Worm (Caenorhabditis elegans) whole organism, L2 larva: ENCODE measurements around the gene ccd-5.
A peak's percentile ranks its signal among the peaks of the same experiment; 100 is the strongest.

Experiments used
- C34F6.9 ChIP-seq: fragments of 150-350 bp; optimal IDR thresholded peaks from 2 replicates; lab custom pipeline; 2014; ENCODE audit warnings: missing biosample characterization, missing genetic modification characterization
- F13H6.1 ChIP-seq: sonication (generic microtip); optimal IDR thresholded peaks from 2 replicates; lab custom pipeline; 2016; ENCODE audit warnings: missing genetic modification characterization, missing compliant biosample characterization
- R02D3.7 ChIP-seq: fragments of 150-350 bp; optimal IDR thresholded peaks from 2 replicates; lab custom pipeline; 2014; ENCODE audit warnings: missing biosample characterization, missing genetic modification characterization
- Y55F3AM.14 ChIP-seq: fragments of 200-800 bp; sonication (Bioruptor generic); optimal IDR thresholded peaks from 2 replicates; lab custom pipeline; 2018; ENCODE audit warnings: mild to moderate bottlenecking, missing genetic modification characterization, missing compliant biosample characterization
- ZK546.5 ChIP-seq: sonication (generic microtip); optimal IDR thresholded peaks from 2 replicates; lab custom pipeline; 2017; ENCODE audit warnings: missing biosample characterization, missing genetic modification characterization
- alr-1 ChIP-seq: fragments of 150-350 bp; optimal IDR thresholded peaks from 2 replicates; lab custom pipeline; 2014; ENCODE audit warnings: missing biosample characterization, missing genetic modification characterization
- aly-2 ChIP-seq: fragments of 150-350 bp; optimal IDR thresholded peaks from 2 replicates; lab custom pipeline; 2014; ENCODE audit warnings: missing biosample characterization, missing genetic modification characterization
- ama-1 ChIP-seq: fragments of 150-350 bp; optimal IDR thresholded peaks from 2 replicates; lab custom pipeline; 2018; ENCODE audit warnings: inconsistent platforms
- blmp-1 ChIP-seq: sonication (generic microtip); optimal IDR thresholded peaks from 2 replicates; lab custom pipeline; 2017; ENCODE audit warnings: missing genetic modification characterization, mild to moderate bottlenecking, missing compliant biosample characterization, antibody characterized with exemption, moderate library complexity; ENCODE audit not compliant: insufficient read depth
- ceh-16 ChIP-seq: fragments of 150-350 bp; optimal IDR thresholded peaks from 2 replicates; lab custom pipeline; 2014; ENCODE audit warnings: missing biosample characterization, missing genetic modification characterization
- ceh-82 ChIP-seq: fragments of 150-350 bp; optimal IDR thresholded peaks from 2 replicates; lab custom pipeline; 2014; ENCODE audit warnings: missing biosample characterization, missing genetic modification characterization
- crh-2 ChIP-seq: sonication (generic microtip); optimal IDR thresholded peaks from 2 replicates; lab custom pipeline; 2017; ENCODE audit warnings: missing biosample characterization, missing genetic modification characterization
- dmd-4 ChIP-seq: sonication (generic microtip); optimal IDR thresholded peaks from 2 replicates; lab custom pipeline; 2017; ENCODE audit warnings: missing biosample characterization, missing genetic modification characterization
- egl-27 ChIP-seq: sonication (generic microtip); optimal IDR thresholded peaks from 3 replicates; lab custom pipeline; 2017; ENCODE audit warnings: missing biosample characterization, missing genetic modification reagents, missing genetic modification characterization
- elt-1 ChIP-seq: fragments of 150-350 bp; optimal IDR thresholded peaks from 2 replicates; lab custom pipeline; 2014; ENCODE audit warnings: missing biosample characterization, missing genetic modification characterization
- elt-3 ChIP-seq: sonication (generic microtip); optimal IDR thresholded peaks from 2 replicates; lab custom pipeline; 2017; ENCODE audit warnings: missing biosample characterization, missing genetic modification characterization
- fos-1 ChIP-seq: fragments of 150-350 bp; optimal IDR thresholded peaks from 2 replicates; lab custom pipeline; 2014; ENCODE audit warnings: missing biosample characterization, missing genetic modification characterization
- gmeb-1 ChIP-seq: fragments of 150-350 bp; optimal IDR thresholded peaks from 2 replicates; lab custom pipeline; 2014; ENCODE audit warnings: missing biosample characterization, missing genetic modification characterization
- lin-11 ChIP-seq: fragments of 150-350 bp; sonication (generic microtip); optimal IDR thresholded peaks from 2 replicates; lab custom pipeline; 2014; ENCODE audit warnings: missing biosample characterization, missing genetic modification characterization, inconsistent platforms, mixed read lengths
- lin-13 ChIP-seq: fragments of 150-350 bp; optimal IDR thresholded peaks from 2 replicates; lab custom pipeline; 2014; ENCODE audit warnings: missing biosample characterization, missing genetic modification reagents, missing genetic modification characterization
- lin-39 ChIP-seq: fragments of 150-350 bp; optimal IDR thresholded peaks from 2 replicates; lab custom pipeline; 2014; ENCODE audit warnings: missing biosample characterization, missing genetic modification reagents, missing genetic modification characterization
- lsy-2 ChIP-seq, 2 experiments: fragments of 150-350 bp in 1 of 2; sonication (generic microtip) in 1 of 2; optimal IDR thresholded peaks; 2 replicates each; lab custom pipeline; 2014 to 2017; ENCODE audit warnings: missing biosample characterization in 2 of 2, missing genetic modification characterization in 2 of 2
- mab-5 ChIP-seq: fragments of 150-350 bp; optimal IDR thresholded peaks from 2 replicates; lab custom pipeline; 2014; ENCODE audit warnings: missing biosample characterization, missing genetic modification characterization
- mbf-1 ChIP-seq: sonication (generic microtip); optimal IDR thresholded peaks from 2 replicates; lab custom pipeline; 2017; ENCODE audit warnings: missing biosample characterization, missing genetic modification characterization
- mdl-1 ChIP-seq, 2 experiments: fragments of 150-350 bp in 1 of 2; sonication (generic microtip) in 1 of 2; optimal IDR thresholded peaks; 2 replicates each; lab custom pipeline; 2017; ENCODE audit warnings: missing biosample characterization in 2 of 2, missing genetic modification characterization in 2 of 2
- nhr-10 ChIP-seq: sonication (generic microtip); optimal IDR thresholded peaks from 2 replicates; lab custom pipeline; 2017; ENCODE audit warnings: missing biosample characterization, missing genetic modification characterization
- nhr-11 ChIP-seq: fragments of 150-350 bp; optimal IDR thresholded peaks from 2 replicates; lab custom pipeline; 2014; ENCODE audit warnings: missing biosample characterization, missing genetic modification characterization
- nhr-12 ChIP-seq: fragments of 150-350 bp; optimal IDR thresholded peaks from 2 replicates; lab custom pipeline; 2014; ENCODE audit warnings: missing biosample characterization, missing genetic modification characterization
- nhr-129 ChIP-seq: fragments of 150-350 bp; optimal IDR thresholded peaks from 2 replicates; lab custom pipeline; 2014; ENCODE audit warnings: missing biosample characterization, missing genetic modification characterization
- nhr-21 ChIP-seq: fragments of 150-350 bp; optimal IDR thresholded peaks from 2 replicates; lab custom pipeline; 2014; ENCODE audit warnings: missing biosample characterization, missing genetic modification characterization
- nhr-23 ChIP-seq: fragments of 150-350 bp; optimal IDR thresholded peaks from 2 replicates; lab custom pipeline; 2014; ENCODE audit warnings: missing biosample characterization, missing genetic modification reagents, missing genetic modification characterization
- nhr-237 ChIP-seq: fragments of 150-350 bp; optimal IDR thresholded peaks from 2 replicates; lab custom pipeline; 2014; ENCODE audit warnings: missing biosample characterization, missing genetic modification characterization
- nhr-25 ChIP-seq: fragments of 150-350 bp; sonication (generic microtip); optimal IDR thresholded peaks from 3 replicates; lab custom pipeline; 2014; ENCODE audit warnings: missing biosample characterization, missing genetic modification characterization
- nhr-6 ChIP-seq: fragments of 150-350 bp; optimal IDR thresholded peaks from 2 replicates; lab custom pipeline; 2014; ENCODE audit warnings: missing biosample characterization, missing genetic modification characterization
- nhr-77 ChIP-seq: fragments of 150-350 bp; optimal IDR thresholded peaks from 2 replicates; lab custom pipeline; 2014; ENCODE audit warnings: missing biosample characterization, missing genetic modification characterization
- peb-1 ChIP-seq: fragments of 150-350 bp; optimal IDR thresholded peaks from 2 replicates; lab custom pipeline; 2014; ENCODE audit warnings: missing biosample characterization, missing genetic modification characterization
- sem-4 ChIP-seq: fragments of 150-350 bp; optimal IDR thresholded peaks from 2 replicates; lab custom pipeline; 2014; ENCODE audit warnings: missing biosample characterization, missing genetic modification reagents, missing genetic modification characterization
- skn-1 ChIP-seq: sonication (generic microtip); optimal IDR thresholded peaks from 2 replicates; lab custom pipeline; 2017; ENCODE audit warnings: missing biosample characterization, missing genetic modification characterization
- sma-3 ChIP-seq: sonication (generic microtip); optimal IDR thresholded peaks from 2 replicates; lab custom pipeline; 2016; ENCODE audit warnings: missing genetic modification reagents, missing genetic modification characterization, missing compliant biosample characterization
- sma-9 ChIP-seq, 2 experiments: fragments of 150-350 bp in 1 of 2; sonication (generic microtip) in 1 of 2; optimal IDR thresholded peaks; 2 replicates each; lab custom pipeline; 2014 to 2016; ENCODE audit warnings: missing genetic modification characterization in 2 of 2, mild to moderate bottlenecking in 1 of 2, missing biosample characterization in 1 of 2, missing compliant biosample characterization in 1 of 2, missing genetic modification reagents in 1 of 2, moderate library complexity in 1 of 2
- snpc-4 ChIP-seq: fragments of 150-350 bp; optimal IDR thresholded peaks from 2 replicates; lab custom pipeline; 2014; ENCODE audit warnings: missing biosample characterization, missing genetic modification characterization
- unc-39 ChIP-seq: fragments of 150-350 bp; optimal IDR thresholded peaks from 2 replicates; lab custom pipeline; 2014; ENCODE audit warnings: missing biosample characterization, missing genetic modification characterization
- unc-55 ChIP-seq: fragments of 150-350 bp; sonication (generic microtip); optimal IDR thresholded peaks from 3 replicates; lab custom pipeline; 2014; ENCODE audit warnings: missing biosample characterization, missing genetic modification reagents, missing genetic modification characterization
- unc-62 ChIP-seq: fragments of 150-350 bp; optimal IDR thresholded peaks from 2 replicates; lab custom pipeline; 2014; ENCODE audit warnings: missing biosample characterization, missing genetic modification reagents, missing genetic modification characterization
- zag-1 ChIP-seq: fragments of 150-350 bp; optimal IDR thresholded peaks from 2 replicates; lab custom pipeline; 2014; ENCODE audit warnings: missing biosample characterization, missing genetic modification characterization
- ztf-1 ChIP-seq: fragments of 200-800 bp; sonication (Bioruptor generic); conservative IDR thresholded peaks from 2 replicates; pipeline ENCODE4 v1.3.6; 2022; ENCODE audit warnings: missing genetic modification characterization, missing compliant biosample characterization
- ztf-11 ChIP-seq: sonication (generic microtip); optimal IDR thresholded peaks from 2 replicates; lab custom pipeline; 2017; ENCODE audit warnings: missing biosample characterization, missing genetic modification characterization
- ztf-4 ChIP-seq: fragments of 150-350 bp; optimal IDR thresholded peaks from 2 replicates; lab custom pipeline; 2014; ENCODE audit warnings: missing biosample characterization, missing genetic modification characterization

ccd-5 gene

ce11 chrX:2583135-2583683 is 10.8 kb upstream of the ccd-5 start:
- TF ChIP-seq elt-1 (tag; lab: Kevin White, UChicago) (no peak), nhr-25 (peak; percentile 24)

ce11 chrX:2581828-2582589 is 9.6 kb upstream of the ccd-5 start:
- TF ChIP-seq nhr-10 (tag; lab: Kevin White, UChicago) (no peak), nhr-23 (tag; lab: Kevin White, UChicago) (no peak), F13H6.1 (tag; lab: Kevin White, UChicago) (no peak), ZK546.5 (no peak), elt-3 (no peak), nhr-129 (tag; lab: Kevin White, UChicago) (peak; percentile 44), lin-39 (tag; lab: Kevin White, UChicago) (no peak), fos-1 (tag; lab: Kevin White, UChicago) (no peak), Y55F3AM.14 (GFP tag; lab: Kevin White, UChicago) (no peak), nhr-12 (tag; lab: Kevin White, UChicago) (no peak), lin-13 (GFP tag; lab: Kevin White, UChicago) (no peak), mbf-1 (tag; lab: Kevin White, UChicago) (no peak), sma-9 (GFP tag; optimal IDR thresholded peaks at IDR 0.05; lab: Kevin White, UChicago) (peak; percentile 40), sma-9 (tag; optimal IDR thresholded peaks at IDR 0.05; lab: Kevin White, UChicago) (no peak), blmp-1 (peak; percentile 39), snpc-4 (tag; lab: Kevin White, UChicago) (no peak), ama-1 (lab: Kevin White, UChicago) (no peak), nhr-77 (tag; lab: Kevin White, UChicago) (no peak), nhr-21 (no peak), nhr-25 (peak; percentile 66), dmd-4 (tag; lab: Kevin White, UChicago) (no peak), unc-62 (GFP tag; lab: Kevin White, UChicago) (no peak), lin-11 (no peak), mdl-1 (tag; optimal IDR thresholded peaks at IDR 0.05; lab: Kevin White, UChicago) (no peak), egl-27 (tag; lab: Kevin White, UChicago) (no peak), nhr-237 (tag; lab: Kevin White, UChicago) (no peak), elt-1 (tag; lab: Kevin White, UChicago) (no peak), unc-39 (tag; lab: Kevin White, UChicago) (no peak), ztf-11 (tag; lab: Kevin White, UChicago) (no peak), sem-4 (no peak), ceh-16 (tag; lab: Kevin White, UChicago) (no peak), nhr-11 (tag; lab: Kevin White, UChicago) (no peak), aly-2 (tag; lab: Kevin White, UChicago) (no peak), mab-5 (tag; lab: Kevin White, UChicago) (no peak), nhr-6 (tag; lab: Kevin White, UChicago) (no peak), gmeb-1 (tag; lab: Kevin White, UChicago) (no peak), zag-1 (no peak), skn-1 (tag; lab: Kevin White, UChicago) (no peak), lsy-2 (tag; optimal IDR thresholded peaks at IDR 0.05; lab: Kevin White, UChicago) (no peak), crh-2 (peak; percentile 33), R02D3.7 (no peak), C34F6.9 (no peak), peb-1 (tag; lab: Kevin White, UChicago) (no peak), unc-55 (GFP tag; lab: Kevin White, UChicago) (no peak), ceh-82 (no peak), ztf-1 (GFP tag; lab: Robert Waterston, UW) (no peak), ztf-4 (no peak), sma-3 (GFP tag; lab: Kevin White, UChicago) (peak; percentile 13), alr-1 (tag; lab: Kevin White, UChicago) (no peak)
